Worm (Caenorhabditis elegans) whole organism, L3 larva: Measurements from ENCODE around the gene str-220.

Experiments
- ama-1 ChIP-seq: fragments of 150-350 bp; optimal IDR thresholded peaks from 2 replicates; lab custom pipeline; 2018
- daf-12 ChIP-seq: fragments of 150-350 bp; optimal IDR thresholded peaks from 2 replicates; lab custom pipeline; 2014; ENCODE audit warnings: missing biosample characterization, missing genetic modification reagents, missing genetic modification characterization
- nhr-76 ChIP-seq: fragments of 150-350 bp; sonication (generic microtip); optimal IDR thresholded peaks from 5 replicates; lab custom pipeline; 2014; ENCODE audit warnings: missing biosample characterization, missing genetic modification characterization

ce11 chrIV:7149020-7149601 is 22.0 kb downstream of the str-220 start, which contains the start of gene C34D4.4:
- TF ChIP-seq daf-12 (no peak), nhr-76 (no peak), ama-1 (peak; percentile 16)
